Worm (Caenorhabditis elegans): ENCODE measurements around the gene M163.7.

The M163.7 gene

ce11 chrX:14499830-14500409 lies 35.3 kb downstream of the M163.7 start:
- no peak for TF ChIP-seq fkh-8 (tag; optimal IDR thresholded peaks at IDR 0.05)
- TF ChIP-seq sox-4 (tag; optimal IDR thresholded peaks at IDR 0.05): no peak
- TF ChIP-seq hlh-4 (tag; optimal IDR thresholded peaks at IDR 0.05): no peak
- TF ChIP-seq lin-14 (GFP tag; optimal IDR thresholded peaks at IDR 0.05): no peak
- no peak for TF ChIP-seq blmp-1 (tag; optimal IDR thresholded peaks at IDR 0.05)
- peak in 1 of 6 experiments; percentile 46 for TF ChIP-seq elt-3 (tag; optimal IDR thresholded peaks at IDR 0.05)
- TF ChIP-seq nhr-77 (tag; optimal IDR thresholded peaks at IDR 0.05): no peak
- no peak for TF ChIP-seq sup-37 (GFP tag; optimal IDR thresholded peaks at IDR 0.05)
- no peak for TF ChIP-seq rnt-1 (tag; optimal IDR thresholded peaks at IDR 0.05)
- no peak for TF ChIP-seq tbx-2 (tag; optimal IDR thresholded peaks at IDR 0.05)
- no peak for TF ChIP-seq irx-1 (tag; optimal IDR thresholded peaks at IDR 0.05)
- TF ChIP-seq nhr-76 (tag; optimal IDR thresholded peaks at IDR 0.05): no peak
- TF ChIP-seq skn-1 (tag; optimal IDR thresholded peaks at IDR 0.05): no peak
- peak; percentile 30 for TF ChIP-seq mep-1 (tag; optimal IDR thresholded peaks at IDR 0.05)
- TF ChIP-seq nhr-90 (tag; optimal IDR thresholded peaks at IDR 0.05; ENCODE audit: poor library complexity): no peak
- no peak for TF ChIP-seq nhr-28 (tag; optimal IDR thresholded peaks at IDR 0.05)
- no peak for TF ChIP-seq egl-27 (tag; optimal IDR thresholded peaks at IDR 0.05)
- no peak for TF ChIP-seq mab-9 (GFP tag; IDR thresholded peaks at IDR 0.05)
- TF ChIP-seq dsc-1 (tag; optimal IDR thresholded peaks at IDR 0.05): no peak
- no peak for TF ChIP-seq fkh-4 (tag; optimal IDR thresholded peaks at IDR 0.05; ENCODE audit: borderline replicate concordance)
- no peak for TF ChIP-seq unc-98 (GFP tag; IDR thresholded peaks at IDR 0.05)
- TF ChIP-seq mef-2 (tag; optimal IDR thresholded peaks at IDR 0.05): no peak
- no peak for TF ChIP-seq lin-39 (tag; optimal IDR thresholded peaks at IDR 0.05)
- no peak for TF ChIP-seq zip-4 (GFP tag; optimal IDR thresholded peaks at IDR 0.05)
- no peak for TF ChIP-seq nhr-84 (tag; optimal IDR thresholded peaks at IDR 0.05)
- no peak for TF ChIP-seq ztf-11 (tag; optimal IDR thresholded peaks at IDR 0.05)
- TF ChIP-seq nhr-20 (tag; optimal IDR thresholded peaks at IDR 0.05): no peak
- TF ChIP-seq unc-86 (tag; optimal IDR thresholded peaks at IDR 0.05): no peak
- TF ChIP-seq aha-1 (tag; optimal IDR thresholded peaks at IDR 0.05): no peak
- TF ChIP-seq ceh-90 (tag; optimal IDR thresholded peaks at IDR 0.05): no peak
- TF ChIP-seq ceh-63 (GFP tag; optimal IDR thresholded peaks at IDR 0.05): no peak
- no peak for TF ChIP-seq nhr-11 (tag; optimal IDR thresholded peaks at IDR 0.05)
- peak; percentile 50 for TF ChIP-seq pag-3 (tag; optimal IDR thresholded peaks at IDR 0.05; ENCODE audit: borderline replicate concordance, insufficient read depth)
- TF ChIP-seq grh-1 (GFP tag; IDR thresholded peaks at IDR 0.05): no peak
- no peak for TF ChIP-seq efl-1 (optimal IDR thresholded peaks at IDR 0.05)
- TF ChIP-seq efl-1 (GFP tag; optimal IDR thresholded peaks at IDR 0.05 in 1 of 2): peak in 1 of 2 experiments; percentile 3

ce11 chrX:14500422-14501058 lies 35.9 kb downstream of the M163.7 start:
- no peak for TF ChIP-seq mep-1 (tag; optimal IDR thresholded peaks at IDR 0.05)
- no peak for TF ChIP-seq ceh-8 (GFP tag; optimal IDR thresholded peaks at IDR 0.05)
- TF ChIP-seq nhr-47 (tag; optimal IDR thresholded peaks at IDR 0.05): peak; percentile 45
- no peak for TF ChIP-seq unc-98 (GFP tag; IDR thresholded peaks at IDR 0.05)
- TF ChIP-seq aly-2 (tag; optimal IDR thresholded peaks at IDR 0.05): no peak
- TF ChIP-seq grh-1 (GFP tag; IDR thresholded peaks at IDR 0.05): peak; percentile 96
- TF ChIP-seq ceh-90 (tag; optimal IDR thresholded peaks at IDR 0.05): no peak
- TF ChIP-seq unc-30 (tag; optimal IDR thresholded peaks at IDR 0.05): no peak
- TF ChIP-seq C34B4.2 (tag; optimal IDR thresholded peaks at IDR 0.05): no peak
- no peak for TF ChIP-seq xbp-1 (tag; optimal IDR thresholded peaks at IDR 0.05)
- TF ChIP-seq fkh-4 (tag; optimal IDR thresholded peaks at IDR 0.05; ENCODE audit: borderline replicate concordance): no peak
- peak; percentile 23 for TF ChIP-seq pax-3 (tag; optimal IDR thresholded peaks at IDR 0.05)
- TF ChIP-seq blmp-1 (tag; optimal IDR thresholded peaks at IDR 0.05): peak; percentile 76
- TF ChIP-seq efl-3 (GFP tag; optimal IDR thresholded peaks at IDR 0.05): peak; percentile 62
- TF ChIP-seq lin-14 (GFP tag; optimal IDR thresholded peaks at IDR 0.05): peak; percentile 70
- TF ChIP-seq F16B12.6 (tag; optimal IDR thresholded peaks at IDR 0.05): no peak
- TF ChIP-seq unc-130 (tag; optimal IDR thresholded peaks at IDR 0.05): no peak
- TF ChIP-seq skn-1 (tag; optimal IDR thresholded peaks at IDR 0.05): no peak
- no peak for TF ChIP-seq ama-1 (optimal IDR thresholded peaks at IDR 0.05)
- no peak for TF ChIP-seq ceh-63 (GFP tag; optimal IDR thresholded peaks at IDR 0.05)
- no peak for TF ChIP-seq snpc-4 (tag; optimal IDR thresholded peaks at IDR 0.05)
- TF ChIP-seq snu-23 (GFP tag; optimal IDR thresholded peaks at IDR 0.05): peak; percentile 35
- no peak for TF ChIP-seq nhr-28 (tag; optimal IDR thresholded peaks at IDR 0.05)
- peak; percentile 46 for TF ChIP-seq rnt-1 (tag; optimal IDR thresholded peaks at IDR 0.05)
- TF ChIP-seq unc-86 (tag; optimal IDR thresholded peaks at IDR 0.05): no peak
- TF ChIP-seq vab-15 (tag; optimal IDR thresholded peaks at IDR 0.05): no peak
- peak; percentile 58 for TF ChIP-seq lin-39 (tag; optimal IDR thresholded peaks at IDR 0.05)
- peak; percentile 98 for TF ChIP-seq nhr-85 (tag)
